Fruit fly (Drosophila melanogaster) whole organism, embryonic: ENCODE measurements around the gene GatB.

Experiments used
- ATbp ChIP-seq: fragments of 200-800 bp; sonication (Bioruptor generic); optimal IDR thresholded peaks from 2 replicates; lab custom pipeline; 2017; ENCODE audit warnings: missing biosample characterization, mild to moderate bottlenecking, missing genetic modification characterization, missing genetic modification reagents
- Awh ChIP-seq: fragments of 200-800 bp; sonication (Bioruptor generic); IDR thresholded peaks from 2 replicates; pipeline ENCODE4, ENCODE4 v1.3.6; 2022; ENCODE audit warnings: missing biosample characterization, missing genetic modification characterization
- CG11696 ChIP-seq: fragments of 200-800 bp; sonication (Bioruptor generic); IDR thresholded peaks from 2 replicates; pipeline ENCODE4 v1.3.6; 2022; ENCODE audit warnings: missing biosample characterization, missing genetic modification characterization
- CG12104 ChIP-seq: fragments of 200-800 bp; sonication (Bioruptor generic); optimal IDR thresholded peaks from 3 replicates; lab custom pipeline; 2016; ENCODE audit warnings: missing biosample characterization, missing genetic modification characterization
- CG13775 ChIP-seq: fragments of 200-800 bp; sonication (Bioruptor generic); optimal IDR thresholded peaks from 3 replicates; lab custom pipeline; 2017; ENCODE audit warnings: missing biosample characterization, mild to moderate bottlenecking, missing genetic modification characterization
- CG14441 ChIP-seq: fragments of 200-800 bp; sonication (Bioruptor generic); IDR thresholded peaks from 2 replicates; pipeline ENCODE4 v1.3.6; 2022; ENCODE audit warnings: missing biosample characterization, missing genetic modification characterization
- CG14965 ChIP-seq: fragments of 200-800 bp; sonication (Bioruptor generic); optimal IDR thresholded peaks from 2 replicates; lab custom pipeline; 2016; ENCODE audit warnings: missing biosample characterization, missing genetic modification characterization, borderline replicate concordance
- CG1602 ChIP-seq: fragments of 200-800 bp; sonication (Bioruptor generic); optimal IDR thresholded peaks from 3 replicates; lab custom pipeline; 2016; ENCODE audit warnings: missing biosample characterization, missing genetic modification characterization
- CG1603 ChIP-seq: fragments of 200-800 bp; sonication (Bioruptor generic); optimal IDR thresholded peaks from 2 replicates; lab custom pipeline; 2019; ENCODE audit warnings: missing biosample characterization, mild to moderate bottlenecking, missing genetic modification characterization, moderate library complexity
- CG17328 ChIP-seq: fragments of 200-800 bp; sonication (Bioruptor generic); IDR thresholded peaks from 2 replicates; pipeline ENCODE4 v1.3.6; 2022; ENCODE audit warnings: missing biosample characterization, missing genetic modification characterization
- CG17802 ChIP-seq: fragments of 200-800 bp; sonication (Bioruptor generic); optimal IDR thresholded peaks from 2 replicates; lab custom pipeline; 2018; ENCODE audit warnings: missing biosample characterization, mild to moderate bottlenecking, missing genetic modification characterization, moderate library complexity
- CG3407 ChIP-seq: fragments of 200-800 bp; sonication (Bioruptor generic); optimal IDR thresholded peaks from 2 replicates; lab custom pipeline; 2018; ENCODE audit warnings: missing biosample characterization, mild to moderate bottlenecking, missing genetic modification characterization
- CG34376 ChIP-seq: fragments of 200-800 bp; sonication (Bioruptor generic); optimal IDR thresholded peaks from 2 replicates; lab custom pipeline; 2018; ENCODE audit warnings: missing biosample characterization, mild to moderate bottlenecking, missing genetic modification characterization
- CG3847 ChIP-seq: fragments of 200-800 bp; sonication (Bioruptor generic); IDR thresholded peaks from 2 replicates; pipeline ENCODE4 v1.3.6; 2022; ENCODE audit warnings: missing biosample characterization, missing genetic modification characterization
- CG5180 ChIP-seq: fragments of 200-800 bp; sonication (Bioruptor generic); optimal IDR thresholded peaks from 3 replicates; lab custom pipeline; 2017; ENCODE audit warnings: missing biosample characterization, missing genetic modification characterization, mild to moderate bottlenecking, moderate library complexity, missing genetic modification reagents
- CG6654 ChIP-seq: fragments of 200-800 bp; sonication (Bioruptor generic); optimal IDR thresholded peaks from 2 replicates; lab custom pipeline; 2017; ENCODE audit warnings: missing biosample characterization, mild to moderate bottlenecking, missing genetic modification characterization
- CG6854 ChIP-seq: fragments of 200-800 bp; sonication (Bioruptor generic); optimal IDR thresholded peaks from 3 replicates; lab custom pipeline; 2017; ENCODE audit warnings: missing biosample characterization, mild to moderate bottlenecking, missing genetic modification characterization
- CG7839 ChIP-seq: fragments of 200-800 bp; sonication (Bioruptor generic); optimal IDR thresholded peaks from 3 replicates; lab custom pipeline; 2018; ENCODE audit warnings: missing biosample characterization, mild to moderate bottlenecking, missing genetic modification characterization, moderate library complexity
- CG7928 ChIP-seq: fragments of 200-800 bp; sonication (Bioruptor generic); optimal IDR thresholded peaks from 2 replicates; lab custom pipeline; 2017; ENCODE audit warnings: missing biosample characterization, mild to moderate bottlenecking, missing genetic modification characterization
- CG8089 ChIP-seq: fragments of 200-800 bp; sonication (Bioruptor generic); optimal IDR thresholded peaks from 3 replicates; lab custom pipeline; 2016; ENCODE audit warnings: missing biosample characterization, missing genetic modification characterization
- CG8944 ChIP-seq: fragments of 200-800 bp; sonication (Bioruptor generic); optimal IDR thresholded peaks from 3 replicates; lab custom pipeline; 2016; ENCODE audit warnings: missing biosample characterization, missing genetic modification characterization
- CHES-1-like ChIP-seq: fragments of 200-800 bp; sonication (Bioruptor generic); optimal IDR thresholded peaks from 2 replicates; lab custom pipeline; 2016; ENCODE audit warnings: missing biosample characterization, missing genetic modification characterization
- Dad ChIP-seq: fragments of 200-800 bp; sonication (Bioruptor generic); optimal IDR thresholded peaks from 3 replicates; lab custom pipeline; 2016; ENCODE audit warnings: missing biosample characterization, missing genetic modification characterization
- Dref ChIP-seq: fragments of 200-800 bp; sonication (Bioruptor generic); IDR thresholded peaks from 2 replicates; pipeline ENCODE4 v1.3.6; 2022; ENCODE audit warnings: missing biosample characterization, missing genetic modification characterization
- E2f2 ChIP-seq: fragments of 200-800 bp; sonication (Bioruptor generic); IDR thresholded peaks from 2 replicates; pipeline ENCODE4 v1.3.6; 2022; ENCODE audit warnings: missing biosample characterization, missing genetic modification characterization
- Gsc ChIP-seq: fragments of 200-800 bp; sonication (Bioruptor generic); IDR thresholded peaks from 2 replicates; pipeline ENCODE4 v1.3.6; 2022; ENCODE audit warnings: missing biosample characterization, missing genetic modification characterization
- Hand ChIP-seq: fragments of 200-800 bp; sonication (Bioruptor generic); optimal IDR thresholded peaks from 2 replicates; lab custom pipeline; 2017; ENCODE audit warnings: mild to moderate bottlenecking, missing biosample characterization, missing genetic modification reagents, missing genetic modification characterization
- Neu2 ChIP-seq: fragments of 200-800 bp; sonication (Bioruptor generic); optimal IDR thresholded peaks from 3 replicates; lab custom pipeline; 2016; ENCODE audit warnings: missing biosample characterization, missing genetic modification characterization, borderline replicate concordance
- Ssrp ChIP-seq: fragments of 200-800 bp; sonication (Bioruptor generic); optimal IDR thresholded peaks from 2 replicates; lab custom pipeline; 2018; ENCODE audit warnings: missing biosample characterization, mild to moderate bottlenecking, missing genetic modification characterization, moderate library complexity
- ase ChIP-seq: fragments of 200-800 bp; sonication (Bioruptor generic); IDR thresholded peaks from 3 replicates; pipeline ENCODE4 v1.3.6; 2022; ENCODE audit warnings: missing biosample characterization, missing genetic modification characterization
- bowl ChIP-seq: fragments of 200-800 bp; sonication (Bioruptor generic); IDR thresholded peaks from 2 replicates; pipeline ENCODE4 v1.3.6; 2022; ENCODE audit warnings: missing biosample characterization, missing genetic modification characterization
- cas ChIP-seq: fragments of 200-800 bp; sonication (Bioruptor generic); IDR thresholded peaks from 2 replicates; pipeline ENCODE4 v1.3.6; 2022; ENCODE audit warnings: missing biosample characterization, missing genetic modification characterization
- cg ChIP-seq: fragments of 200-800 bp; sonication (Bioruptor generic); optimal IDR thresholded peaks from 3 replicates; lab custom pipeline; 2019; ENCODE audit warnings: missing biosample characterization, mild to moderate bottlenecking, missing genetic modification characterization, moderate library complexity
- chm ChIP-seq: fragments of 200-800 bp; sonication (Bioruptor generic); IDR thresholded peaks from 2 replicates; pipeline ENCODE4 v1.3.6; 2022; ENCODE audit warnings: missing biosample characterization, missing genetic modification characterization
- crp ChIP-seq, 2 experiments: fragments of 200-800 bp; sonication (Bioruptor generic); optimal IDR thresholded peaks; 2 replicates in 1 of 2; 3 replicates in 1 of 2; lab custom pipeline; 2017; ENCODE audit warnings: missing biosample characterization in 2 of 2, missing genetic modification characterization in 2 of 2, mild to moderate bottlenecking in 1 of 2, moderate library complexity in 1 of 2
- dimm ChIP-seq: fragments of 200-800 bp; sonication (Bioruptor generic); IDR thresholded peaks from 2 replicates; pipeline ENCODE4 v1.3.6; 2022; ENCODE audit warnings: missing biosample characterization, missing genetic modification characterization
- dysf ChIP-seq: fragments of 200-800 bp; sonication (Bioruptor generic); IDR thresholded peaks from 3 replicates; pipeline ENCODE4 v1.3.6; 2022; ENCODE audit warnings: missing biosample characterization, missing genetic modification characterization
- fru ChIP-seq: fragments of >200 bp; optimal IDR thresholded peaks from 2 replicates; lab custom pipeline; 2017
- fu2 ChIP-seq: fragments of 200-800 bp; sonication (Bioruptor generic); optimal IDR thresholded peaks from 2 replicates; lab custom pipeline; 2016; ENCODE audit warnings: missing biosample characterization, missing genetic modification characterization
- gsb ChIP-seq: fragments of 200-800 bp; sonication (Bioruptor generic); IDR thresholded peaks from 2 replicates; pipeline ENCODE4 v1.3.6; 2022; ENCODE audit warnings: missing biosample characterization, missing genetic modification characterization
- h ChIP-seq: fragments of >200 bp; optimal IDR thresholded peaks from 2 replicates; lab custom pipeline; 2017
- maf-S ChIP-seq: fragments of 200-800 bp; sonication (Bioruptor generic); optimal IDR thresholded peaks from 2 replicates; lab custom pipeline; 2016; ENCODE audit warnings: missing biosample characterization, missing genetic modification characterization
- mam ChIP-seq: fragments of 200-800 bp; sonication (Bioruptor generic); optimal IDR thresholded peaks from 3 replicates; lab custom pipeline; 2016; ENCODE audit warnings: missing biosample characterization, missing genetic modification characterization
- org-1 ChIP-seq: fragments of 200-800 bp; sonication (Bioruptor generic); optimal IDR thresholded peaks from 2 replicates; lab custom pipeline; 2017; ENCODE audit warnings: missing biosample characterization, missing genetic modification characterization
- sob ChIP-seq: fragments of 200-800 bp; sonication (Bioruptor generic); IDR thresholded peaks from 2 replicates; pipeline ENCODE4 v1.3.6; 2022; ENCODE audit warnings: missing biosample characterization, missing genetic modification characterization
- stc ChIP-seq: fragments of 200-800 bp; sonication (Bioruptor generic); IDR thresholded peaks from 2 replicates; pipeline ENCODE4 v1.3.6; 2022; ENCODE audit warnings: missing biosample characterization, missing genetic modification characterization
- trh ChIP-seq: fragments of 200-800 bp; sonication (Bioruptor generic); optimal IDR thresholded peaks from 2 replicates; lab custom pipeline; 2016; ENCODE audit warnings: missing biosample characterization, missing genetic modification characterization
- unc-4 ChIP-seq: fragments of 200-800 bp; sonication (Bioruptor generic); IDR thresholded peaks from 2 replicates; pipeline ENCODE4 v1.3.6; 2022; ENCODE audit warnings: missing biosample characterization, missing genetic modification characterization; ENCODE audit not compliant: partially characterized antibody
- usp ChIP-seq: fragments of >200 bp; optimal IDR thresholded peaks from 2 replicates; lab custom pipeline; 2017; ENCODE audit warnings: missing biosample characterization, missing genetic modification characterization
- vnd ChIP-seq: fragments of 200-800 bp; sonication (Bioruptor generic); IDR thresholded peaks from 3 replicates; pipeline ENCODE4 v1.3.6; 2022; ENCODE audit warnings: missing biosample characterization, missing genetic modification characterization; ENCODE audit not compliant: partially characterized antibody

Gene GatB

dm6 chr3R:24112320-24113069 is 17.6 kb downstream of the GatB start, which contains the start of gene CG13605 (continued):
- TF ChIP-seq CG17328 (GFP tag; lab: Robert Waterston, UW): peak; percentile 69
- TF ChIP-seq fru (lab: Kevin White, UChicago): no peak
- TF ChIP-seq ATbp (GFP tag; lab: Kevin White, UChicago): peak; percentile 78
- peak; percentile 53 for TF ChIP-seq gsb
- peak; percentile 78 for TF ChIP-seq sob
- TF ChIP-seq trh (GFP tag; lab: Kevin White, UChicago): peak; percentile 63
- no peak for TF ChIP-seq dimm (GFP tag; lab: Robert Waterston, UW)
- TF ChIP-seq vnd (GFP tag; lab: Robert Waterston, UW): no peak
- TF ChIP-seq CG34376 (GFP tag; lab: Kevin White, UChicago): peak; percentile 21
- peak; percentile 82 for TF ChIP-seq CG6854
- peak; percentile 63 for TF ChIP-seq Ssrp (tag; lab: Kevin White, UChicago)
- no peak for TF ChIP-seq Gsc (GFP tag; lab: Robert Waterston, UW)
- peak; percentile 75; the same call in 1 of the 2 replicates for TF ChIP-seq chm (GFP tag; lab: Robert Waterston, UW)
- peak; percentile 27 for TF ChIP-seq CG1602 (GFP tag; lab: Kevin White, UChicago)
- TF ChIP-seq Hand (GFP tag; lab: Kevin White, UChicago): peak; percentile 69
- peak; percentile 58 for TF ChIP-seq org-1 (GFP tag; lab: Kevin White, UChicago)
- TF ChIP-seq fu2: no peak
- peak; percentile 72 for TF ChIP-seq dysf (GFP tag; lab: Robert Waterston, UW)
- peak; percentile 81 for TF ChIP-seq mam (GFP tag; lab: Kevin White, UChicago)
- peak; percentile 82 for TF ChIP-seq CG7839 (tag; lab: Kevin White, UChicago)
- TF ChIP-seq CG3407 (GFP tag; lab: Kevin White, UChicago): peak; percentile 9
- TF ChIP-seq CG7928: peak; percentile 50
- peak; percentile 40 for TF ChIP-seq CG12104
- peak; percentile 74 for TF ChIP-seq cas
- peak; percentile 72 for TF ChIP-seq CG14441 (GFP tag; lab: Robert Waterston, UW)
- TF ChIP-seq bowl (GFP tag; lab: Robert Waterston, UW): 0 out of 2 replicates have a peak, but pooled peaks have one; percentile 13
- TF ChIP-seq Dad (GFP tag; lab: Kevin White, UChicago): peak; percentile 14
- TF ChIP-seq unc-4: no peak
- TF ChIP-seq CHES-1-like (GFP tag; lab: Kevin White, UChicago): peak; percentile 8
- TF ChIP-seq CG1603: peak; percentile 36
- peak; percentile 65; the same call in 1 of the 2 replicates for TF ChIP-seq stc (GFP tag; lab: Robert Waterston, UW)
- no peak for TF ChIP-seq Dref (GFP tag; lab: Robert Waterston, UW)
- peak; percentile 31 for TF ChIP-seq CG5180
- TF ChIP-seq CG14965 (GFP tag; lab: Kevin White, UChicago): no peak
- TF ChIP-seq Awh (GFP tag; lab: Robert Waterston, UW): peak; percentile 37; the same call in 1 of the 2 replicates
- no peak; the same call in 1 of the 2 replicates for TF ChIP-seq CG11696 (GFP tag; lab: Robert Waterston, UW)
- peak; percentile 26; the same call in 1 of the 2 replicates for TF ChIP-seq CG3847 (GFP tag; lab: Robert Waterston, UW)
- peak; percentile 0 for TF ChIP-seq CG8944
- no peak for TF ChIP-seq cg (GFP tag; lab: Kevin White, UChicago)
- TF ChIP-seq CG17802: no peak
- TF ChIP-seq CG13775 (GFP tag; lab: Kevin White, UChicago): peak; percentile 63
- TF ChIP-seq h (lab: Kevin White, UChicago): no peak
- peak; percentile 83 for TF ChIP-seq E2f2
- TF ChIP-seq maf-S: peak; percentile 57
- TF ChIP-seq usp (GFP tag; lab: Kevin White, UChicago): no peak
- no peak for TF ChIP-seq CG8089 (GFP tag; lab: Kevin White, UChicago)
- TF ChIP-seq Neu2 (GFP tag; lab: Kevin White, UChicago): no peak
- TF ChIP-seq crp (GFP tag; optimal IDR thresholded peaks at IDR 0.05; lab: Kevin White, UChicago): no peak
- TF ChIP-seq ase (GFP tag; lab: Robert Waterston, UW): peak; percentile 57; the same call in 2 of the 3 replicates
- peak; percentile 31 for TF ChIP-seq CG6654 (GFP tag; lab: Kevin White, UChicago)
